Worm (Caenorhabditis elegans) whole organism, young adult: ENCODE results near the gene srr-6.

Experiments
- B0019.2 ChIP-seq: fragments of 200-800 bp; sonication (Bioruptor generic); conservative IDR thresholded peaks from 2 replicates; pipeline ENCODE4 v1.3.6; 2022; ENCODE audit warnings: missing genetic modification reagents, missing genetic modification characterization, missing compliant biosample characterization
- B0261.1 ChIP-seq: sonication (generic microtip); optimal IDR thresholded peaks from 2 replicates; lab custom pipeline; 2016; ENCODE audit warnings: mild to moderate bottlenecking, missing genetic modification characterization, moderate library complexity, missing compliant biosample characterization
- F37B4.10 ChIP-seq: fragments of 200-800 bp; sonication (Bioruptor generic); IDR thresholded peaks from 2 replicates; pipeline ENCODE4 v1.3.6; 2022; ENCODE audit warnings: missing genetic modification characterization, missing compliant biosample characterization
- K11D2.4 ChIP-seq: fragments of 200-800 bp; sonication (Bioruptor generic); IDR thresholded peaks from 2 replicates; pipeline ENCODE4 v1.3.6; 2022; ENCODE audit warnings: missing genetic modification reagents, missing genetic modification characterization, missing compliant biosample characterization
- K12H6.12 ChIP-seq: fragments of 200-800 bp; sonication (Bioruptor generic); optimal IDR thresholded peaks from 2 replicates; lab custom pipeline; 2018; ENCODE audit warnings: mild to moderate bottlenecking, missing genetic modification characterization, missing compliant biosample characterization
- Y53G8AR.9 ChIP-seq: fragments of 200-800 bp; sonication (Bioruptor generic); conservative IDR thresholded peaks from 2 replicates; pipeline ENCODE4 v1.3.6; 2022; ENCODE audit warnings: missing genetic modification reagents, missing genetic modification characterization, missing compliant biosample characterization
- aptf-2 ChIP-seq: fragments of 200-800 bp; sonication (Bioruptor generic); conservative IDR thresholded peaks from 2 replicates; pipeline ENCODE4 v1.3.6; 2022; ENCODE audit warnings: missing genetic modification reagents, missing genetic modification characterization, missing compliant biosample characterization
- aptf-3 ChIP-seq: fragments of 200-800 bp; sonication (Bioruptor generic); IDR thresholded peaks from 2 replicates; pipeline ENCODE4 v1.3.6; 2022; ENCODE audit warnings: missing genetic modification characterization, missing compliant biosample characterization
- atf-7 ChIP-seq: sonication (generic microtip); optimal IDR thresholded peaks from 2 replicates; lab custom pipeline; 2017; ENCODE audit warnings: mild to moderate bottlenecking, missing genetic modification characterization, missing compliant biosample characterization
- attf-3 ChIP-seq: fragments of 200-800 bp; sonication (Bioruptor generic); conservative IDR thresholded peaks from 2 replicates; pipeline ENCODE4 v1.3.6; 2022; ENCODE audit warnings: missing genetic modification reagents, missing genetic modification characterization, missing compliant biosample characterization
- cebp-1 ChIP-seq, 2 experiments: fragments of 200-800 bp in 1 of 2; sonication (Bioruptor generic) in 1 of 2; sonication (generic microtip) in 1 of 2; IDR thresholded peaks in 1 of 2; optimal IDR thresholded peaks in 1 of 2; 2 replicates each; pipeline versions ENCODE4 v1.3.6 to Lab custom; 2017 to 2022; ENCODE audit warnings: missing compliant biosample characterization in 2 of 2, missing genetic modification characterization in 2 of 2, mild to moderate bottlenecking in 1 of 2, missing genetic modification reagents in 1 of 2, moderate library complexity in 1 of 2
- dox-1 ChIP-seq: fragments of 200-800 bp; sonication (Bioruptor generic); IDR thresholded peaks from 2 replicates; pipeline ENCODE4 v1.3.6; 2022; ENCODE audit warnings: missing genetic modification reagents, missing genetic modification characterization, missing compliant biosample characterization
- dpff-1 ChIP-seq: sonication (generic microtip); optimal IDR thresholded peaks from 2 replicates; lab custom pipeline; 2017; ENCODE audit warnings: mild to moderate bottlenecking, missing genetic modification characterization, missing compliant biosample characterization
- dpl-1 ChIP-seq: fragments of 150-350 bp; optimal IDR thresholded peaks from 2 replicates; lab custom pipeline; 2014; ENCODE audit warnings: missing biosample characterization, missing genetic modification reagents, missing genetic modification characterization
- efl-1 ChIP-seq: fragments of 150-350 bp; optimal IDR thresholded peaks from 2 replicates; lab custom pipeline; 2014; ENCODE audit warnings: missing biosample characterization, missing genetic modification reagents, missing genetic modification characterization
- egl-44 ChIP-seq: fragments of 200-800 bp; sonication (Bioruptor generic); IDR thresholded peaks from 2 replicates; pipeline ENCODE4 v1.3.6; 2022; ENCODE audit warnings: missing genetic modification reagents, missing genetic modification characterization, missing compliant biosample characterization
- egrh-3 ChIP-seq: fragments of 200-800 bp; sonication (Bioruptor generic); IDR thresholded peaks from 2 replicates; pipeline ENCODE4 v1.3.6; 2022; ENCODE audit warnings: missing genetic modification reagents, missing genetic modification characterization, missing compliant biosample characterization
- gei-17 ChIP-seq: fragments of 200-800 bp; sonication (Bioruptor generic); optimal IDR thresholded peaks from 2 replicates; lab custom pipeline; 2018; ENCODE audit warnings: mild to moderate bottlenecking, missing genetic modification characterization, missing compliant biosample characterization
- hlh-12 ChIP-seq: sonication (generic microtip); optimal IDR thresholded peaks from 2 replicates; lab custom pipeline; 2016; ENCODE audit warnings: missing genetic modification characterization, missing compliant biosample characterization
- let-526 ChIP-seq: fragments of 200-800 bp; sonication (Bioruptor generic); IDR thresholded peaks from 2 replicates; pipeline ENCODE4 v1.3.6; 2022; ENCODE audit warnings: missing genetic modification reagents, missing genetic modification characterization, missing compliant biosample characterization
- let-607 ChIP-seq, 2 experiments: fragments of 200-800 bp in 1 of 2; sonication (Bioruptor generic) in 1 of 2; sonication (generic microtip) in 1 of 2; optimal IDR thresholded peaks; 2 replicates each; lab custom pipeline; 2016 to 2018; ENCODE audit warnings: mild to moderate bottlenecking in 2 of 2, missing compliant biosample characterization in 2 of 2, missing genetic modification characterization in 2 of 2, moderate library complexity in 2 of 2, missing genotype in 1 of 2
- lin-35 ChIP-seq, 3 experiments: fragments of 150-350 bp in 2 of 3; sonication (generic microtip) in 1 of 3; optimal IDR thresholded peaks; 2 replicates each; lab custom pipeline; 2014 to 2018; ENCODE audit warnings: missing biosample characterization in 3 of 3, missing genetic modification characterization in 3 of 3, missing genetic modification reagents in 3 of 3
- madf-6 ChIP-seq: fragments of 200-800 bp; sonication (Bioruptor generic); IDR thresholded peaks from 2 replicates; pipeline ENCODE4 v1.3.6; 2022; ENCODE audit warnings: missing genetic modification reagents, missing genetic modification characterization, missing compliant biosample characterization
- mel-28 ChIP-seq: sonication (generic microtip); optimal IDR thresholded peaks from 2 replicates; lab custom pipeline; 2016; ENCODE audit warnings: borderline replicate concordance, mild to moderate bottlenecking, missing genetic modification characterization, missing compliant biosample characterization
- mxl-1 ChIP-seq: sonication (generic microtip); optimal IDR thresholded peaks from 2 replicates; lab custom pipeline; 2016; ENCODE audit warnings: missing genetic modification characterization, missing compliant biosample characterization
- nhr-179 ChIP-seq: sonication (generic microtip); optimal IDR thresholded peaks from 2 replicates; lab custom pipeline; 2016; ENCODE audit warnings: mild to moderate bottlenecking, missing genetic modification characterization, missing compliant biosample characterization
- nhr-80 ChIP-seq: sonication (generic microtip); optimal IDR thresholded peaks from 2 replicates; lab custom pipeline; 2016; ENCODE audit warnings: missing genetic modification characterization, missing compliant biosample characterization
- repo-1 ChIP-seq: sonication (generic microtip); optimal IDR thresholded peaks from 2 replicates; lab custom pipeline; 2017; ENCODE audit warnings: mild to moderate bottlenecking, missing genetic modification characterization, missing compliant biosample characterization
- sptf-2 ChIP-seq: fragments of 200-800 bp; sonication (Bioruptor generic); optimal IDR thresholded peaks from 2 replicates; lab custom pipeline; 2018; ENCODE audit warnings: mild to moderate bottlenecking, missing genetic modification characterization, missing compliant biosample characterization
- unc-62 ChIP-seq: fragments of 150-350 bp; optimal IDR thresholded peaks from 2 replicates; lab custom pipeline; 2014; ENCODE audit warnings: missing biosample characterization, missing genetic modification reagents, missing genetic modification characterization
- zfh-2 ChIP-seq: fragments of 200-800 bp; sonication (Bioruptor generic); conservative IDR thresholded peaks from 2 replicates; pipeline ENCODE4 v1.3.6; 2022; ENCODE audit warnings: missing genetic modification reagents, missing genetic modification characterization, missing compliant biosample characterization
- zim-3 ChIP-seq: sonication (generic microtip); optimal IDR thresholded peaks from 2 replicates; lab custom pipeline; 2017; ENCODE audit warnings: mild to moderate bottlenecking, missing genetic modification characterization, moderate library complexity, missing compliant biosample characterization
- ztf-6 ChIP-seq: fragments of 200-800 bp; sonication (Bioruptor generic); IDR thresholded peaks from 2 replicates; pipeline ENCODE4 v1.3.6; 2022; ENCODE audit warnings: missing genetic modification reagents, missing genetic modification characterization, missing compliant biosample characterization

The srr-6 gene

DNA sequence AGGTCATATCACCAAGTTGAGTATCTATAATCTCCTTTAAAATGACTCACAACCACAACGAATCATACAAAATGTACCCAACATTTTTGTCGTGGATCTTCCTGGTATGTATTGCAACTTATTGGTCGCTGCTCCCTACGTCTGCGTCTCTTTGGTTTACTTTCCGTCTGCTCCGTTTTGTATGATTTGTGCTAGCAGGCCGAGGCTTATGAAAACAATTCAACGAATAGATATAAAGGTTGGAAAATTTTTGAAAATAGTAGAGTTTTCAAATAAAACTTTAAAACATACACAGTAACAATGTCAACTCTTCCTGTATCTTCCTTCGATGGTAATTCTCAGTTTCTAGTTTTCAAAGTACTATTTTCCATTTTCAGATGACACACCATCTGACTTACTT is 11.2 kb upstream of the srr-6 start, which contains the start of gene srr-8 (continued):
- TF ChIP-seq Y53G8AR.9 (GFP tag; lab: Robert Waterston, UW) (no peak), lin-35 (GFP tag; optimal IDR thresholded peaks at IDR 0.05; lab: Kevin White, UChicago) (no peak), attf-3 (GFP tag; lab: Robert Waterston, UW) (no peak), zim-3 (tag; lab: Kevin White, UChicago) (no peak), dpl-1 (GFP tag; lab: Kevin White, UChicago) (no peak), aptf-2 (no peak), dpff-1 (tag; lab: Kevin White, UChicago) (no peak)

DNA sequence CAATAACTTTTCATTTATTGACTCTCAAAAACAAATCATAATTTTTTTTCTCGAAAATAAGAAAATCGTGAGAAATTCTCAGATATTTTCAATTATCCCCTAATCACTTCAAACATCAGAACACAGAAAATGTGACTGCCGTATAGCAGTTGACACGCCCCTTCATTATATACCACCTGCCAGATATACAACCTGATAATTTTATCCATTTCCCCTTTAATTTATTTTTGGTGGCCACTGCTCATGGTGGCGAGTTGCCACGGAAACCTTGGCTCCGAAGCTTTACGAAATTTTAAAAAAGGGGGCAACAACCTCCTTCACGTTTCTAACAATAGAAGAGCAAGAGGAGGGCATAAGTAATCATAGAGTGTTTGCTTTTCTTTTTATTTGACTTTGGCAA is 4.1 kb downstream of the srr-6 start:
- TF ChIP-seq atf-7 (tag; lab: Kevin White, UChicago): no peak
- TF ChIP-seq aptf-3 (GFP tag; lab: Robert Waterston, UW): no peak
- no peak for TF ChIP-seq mxl-1
- no peak for TF ChIP-seq gei-17

DNA sequence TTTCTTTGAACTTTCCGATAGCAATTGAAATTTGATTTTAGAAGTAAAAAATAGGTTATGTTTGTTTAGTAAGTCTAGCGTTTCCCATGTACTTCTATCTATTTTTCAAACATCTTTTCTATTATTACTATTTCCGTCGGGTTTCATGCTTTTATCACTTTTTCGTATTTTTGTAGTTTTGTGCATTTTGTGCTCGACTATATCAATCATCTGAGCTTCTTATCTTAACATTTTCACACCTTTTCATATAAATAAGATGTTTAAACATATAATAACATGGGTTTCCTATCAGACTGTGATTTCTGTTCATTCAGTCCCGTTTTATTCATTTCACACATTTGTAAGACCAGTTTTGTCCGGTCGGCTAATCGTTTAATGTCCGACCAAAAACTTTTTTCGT is 5.5 kb downstream of the srr-6 start:
- TF ChIP-seq F37B4.10 (no peak), let-607 (tag; optimal IDR thresholded peaks at IDR 0.05; lab: Kevin White, UChicago) (no peak), nhr-80 (tag; lab: Kevin White, UChicago) (peak; percentile 43), let-526 (GFP tag; lab: Robert Waterston, UW) (no peak), K12H6.12 (tag; lab: Kevin White, UChicago) (no peak)

DNA sequence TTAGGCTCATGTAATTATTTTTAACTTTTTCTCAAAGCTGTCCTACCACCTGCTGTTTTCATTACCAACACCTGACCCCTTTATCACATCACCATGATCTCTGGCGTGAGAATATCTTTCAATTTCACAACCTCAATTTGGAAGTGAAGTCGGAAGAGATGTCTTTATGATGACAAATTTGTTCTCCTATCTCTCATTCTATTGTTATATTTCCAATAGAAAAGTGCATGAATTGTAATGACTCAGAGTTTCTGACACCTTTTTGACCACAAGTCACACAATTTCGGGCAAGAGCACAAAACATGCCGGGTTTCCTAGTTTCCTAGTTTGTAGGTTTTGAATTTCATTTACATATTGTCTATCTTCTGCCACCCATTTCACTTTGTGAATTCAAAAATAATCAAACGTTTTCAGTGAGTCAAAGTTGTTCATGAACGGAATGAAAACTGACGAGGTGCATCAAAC is 6.2 kb downstream of the srr-6 start, which contains the start of gene srr-4:
Gene srr-4, plus strand, starts transcription at position 415 of the 465 bp plus-strand sequence.
- TF ChIP-seq ztf-6 (GFP tag; lab: Robert Waterston, UW): no peak
- no peak for TF ChIP-seq egl-44 (GFP tag; lab: Robert Waterston, UW)
- TF ChIP-seq nhr-179 (tag; lab: Kevin White, UChicago): no peak
- no peak for TF ChIP-seq Y53G8AR.9 (GFP tag; lab: Robert Waterston, UW)
- TF ChIP-seq zfh-2 (GFP tag; lab: Robert Waterston, UW): no peak
- TF ChIP-seq mxl-1: no peak
- no peak for TF ChIP-seq egrh-3 (GFP tag; lab: Robert Waterston, UW)
- no peak for TF ChIP-seq B0261.1 (tag; lab: Kevin White, UChicago)
- TF ChIP-seq K11D2.4 (GFP tag; lab: Robert Waterston, UW): no peak

DNA sequence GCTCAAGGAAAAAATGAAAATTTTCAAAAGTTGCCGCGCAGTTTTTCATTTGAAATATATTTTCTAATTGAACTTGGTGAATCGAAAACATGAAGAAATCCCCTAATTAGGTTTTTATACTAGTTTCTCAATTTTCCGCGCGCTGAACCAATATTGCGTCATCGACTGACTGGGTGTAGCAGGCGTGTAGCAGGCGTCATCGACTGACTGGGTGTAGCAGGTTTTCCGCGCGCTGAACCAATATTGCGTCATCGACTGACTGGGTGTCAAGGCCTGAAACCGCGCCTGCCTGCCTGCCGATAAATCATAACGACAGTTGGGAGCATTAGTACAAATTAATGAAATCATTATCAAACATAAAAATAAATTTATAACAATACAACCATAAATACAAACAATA is 10.8 kb downstream of the srr-6 start:
- TF ChIP-seq madf-6 (GFP tag; lab: Robert Waterston, UW) (no peak), cebp-1 (GFP tag; IDR thresholded peaks at IDR 0.05; lab: Robert Waterston, UW) (no peak), cebp-1 (tag; optimal IDR thresholded peaks at IDR 0.05; lab: Kevin White, UChicago) (peak; percentile 14)

DNA sequence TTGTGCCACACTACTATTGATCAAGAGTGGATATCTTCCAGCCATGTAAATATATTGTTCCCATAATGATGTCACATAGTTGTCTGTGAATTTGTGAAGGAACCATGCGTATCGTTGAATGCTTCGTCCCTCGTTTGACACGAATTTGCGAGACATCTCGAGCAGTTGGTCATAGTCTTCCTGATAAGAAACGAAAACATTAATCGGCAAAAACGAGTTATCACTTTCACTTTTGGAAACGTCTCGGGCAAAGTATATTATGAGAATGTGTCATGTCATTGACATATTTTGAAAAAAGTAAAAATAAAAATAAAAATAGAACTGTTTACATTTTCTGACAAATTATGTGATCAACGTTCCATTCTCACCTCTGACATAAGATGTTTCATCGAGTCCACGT is 13.8 kb downstream of the srr-6 start:
- no peak for TF ChIP-seq efl-1
- no peak for TF ChIP-seq sptf-2 (GFP tag; lab: Kevin White, UChicago)
- TF ChIP-seq mel-28 (tag; lab: Kevin White, UChicago): no peak
- no peak for TF ChIP-seq repo-1 (tag; lab: Kevin White, UChicago)
- TF ChIP-seq B0019.2 (GFP tag; lab: Robert Waterston, UW): no peak
- TF ChIP-seq unc-62 (GFP tag; lab: Kevin White, UChicago): peak; percentile 32
- TF ChIP-seq dox-1 (GFP tag; lab: Robert Waterston, UW): peak; percentile 46; the same call in 1 of the 2 replicates
- TF ChIP-seq dpff-1 (tag; lab: Kevin White, UChicago): no peak
- peak; percentile 73 for TF ChIP-seq nhr-80 (tag; lab: Kevin White, UChicago)
- TF ChIP-seq hlh-12: no peak
